Worm (Caenorhabditis elegans) whole organism, L1 larva: ENCODE measurements around the gene C25F9.4.

Experiments
- F16B12.6 ChIP-seq: fragments of 150-350 bp; optimal IDR thresholded peaks from 2 replicates; lab custom pipeline; 2014; ENCODE audit warnings: missing biosample characterization, missing genetic modification characterization
- Y116A8C.19 ChIP-seq: sonication (generic microtip); optimal IDR thresholded peaks from 2 replicates; lab custom pipeline; 2016; ENCODE audit warnings: missing compliant biosample characterization, missing genetic modification characterization, borderline replicate concordance
- aly-2 ChIP-seq: fragments of 150-350 bp; optimal IDR thresholded peaks from 2 replicates; lab custom pipeline; 2014; ENCODE audit warnings: missing biosample characterization, missing genetic modification characterization
- blmp-1 ChIP-seq: fragments of 150-350 bp; optimal IDR thresholded peaks from 2 replicates; lab custom pipeline; 2014; ENCODE audit warnings: missing biosample characterization, missing genetic modification characterization
- ceh-63 ChIP-seq: fragments of 200-800 bp; sonication (Bioruptor generic); optimal IDR thresholded peaks from 2 replicates; lab custom pipeline; 2018; ENCODE audit warnings: mild to moderate bottlenecking, missing genetic modification characterization, missing compliant biosample characterization
- ceh-8 ChIP-seq: fragments of 200-800 bp; sonication (Bioruptor generic); optimal IDR thresholded peaks from 2 replicates; lab custom pipeline; 2018; ENCODE audit warnings: mild to moderate bottlenecking, missing genetic modification characterization, moderate library complexity, missing compliant biosample characterization
- ceh-82 ChIP-seq, 3 experiments: fragments of 150-350 bp in 1 of 3; sonication (generic microtip) in 2 of 3; optimal IDR thresholded peaks; 2 replicates each; lab custom pipeline; 2014 to 2017; ENCODE audit warnings: missing biosample characterization in 3 of 3, missing genetic modification characterization in 3 of 3
- ceh-90 ChIP-seq: sonication (generic microtip); optimal IDR thresholded peaks from 2 replicates; lab custom pipeline; 2016; ENCODE audit warnings: missing genetic modification characterization, missing compliant biosample characterization
- ces-1 ChIP-seq: fragments of 150-350 bp; optimal IDR thresholded peaks from 2 replicates; lab custom pipeline; 2014; ENCODE audit warnings: missing biosample characterization, missing genetic modification reagents, missing genetic modification characterization
- dpl-1 ChIP-seq, 3 experiments: fragments of 150-350 bp in 2 of 3; sonication (generic microtip) in 1 of 3; optimal IDR thresholded peaks; 2 replicates each; lab custom pipeline; 2014 to 2017; ENCODE audit warnings: missing biosample characterization in 3 of 3, missing genetic modification characterization in 3 of 3, missing genetic modification reagents in 3 of 3
- efl-3 ChIP-seq: fragments of 200-800 bp; sonication (Bioruptor generic); optimal IDR thresholded peaks from 2 replicates; lab custom pipeline; 2018; ENCODE audit warnings: mild to moderate bottlenecking, missing genetic modification characterization, missing compliant biosample characterization
- elt-2 ChIP-seq: sonication (generic microtip); optimal IDR thresholded peaks from 2 replicates; lab custom pipeline; 2016; ENCODE audit warnings: missing genetic modification characterization, mild to moderate bottlenecking, inconsistent platforms, missing compliant biosample characterization, missing genetic modification reagents
- ets-5 ChIP-seq: fragments of 200-800 bp; sonication (Bioruptor generic); IDR thresholded peaks from 2 replicates; pipeline ENCODE4 v1.3.6; 2022; ENCODE audit warnings: missing genetic modification characterization, missing compliant biosample characterization
- fkh-10 ChIP-seq: sonication (generic microtip); optimal IDR thresholded peaks from 2 replicates; lab custom pipeline; 2017; ENCODE audit warnings: missing biosample characterization, missing genetic modification reagents, missing genetic modification characterization
- fkh-4 ChIP-seq: sonication (generic microtip); optimal IDR thresholded peaks from 2 replicates; lab custom pipeline; 2016; ENCODE audit warnings: missing compliant biosample characterization, missing genetic modification characterization, borderline replicate concordance
- fkh-8 ChIP-seq: sonication (generic microtip); optimal IDR thresholded peaks from 2 replicates; lab custom pipeline; 2016; ENCODE audit warnings: mild to moderate bottlenecking, missing genetic modification characterization, missing compliant biosample characterization
- fos-1 ChIP-seq: fragments of 150-350 bp; optimal IDR thresholded peaks from 2 replicates; lab custom pipeline; 2014; ENCODE audit warnings: missing biosample characterization, missing genetic modification characterization
- hpl-2 ChIP-seq: fragments of 150-350 bp; optimal IDR thresholded peaks from 2 replicates; lab custom pipeline; 2014; ENCODE audit warnings: missing biosample characterization, missing genetic modification reagents, missing genetic modification characterization
- jun-1 ChIP-seq: fragments of 150-350 bp; optimal IDR thresholded peaks from 2 replicates; lab custom pipeline; 2014; ENCODE audit warnings: missing biosample characterization, missing genetic modification reagents, missing genetic modification characterization
- lin-14 ChIP-seq: fragments of 200-800 bp; sonication (Bioruptor generic); optimal IDR thresholded peaks from 2 replicates; lab custom pipeline; 2018; ENCODE audit warnings: mild to moderate bottlenecking, missing genetic modification characterization, moderate library complexity, missing compliant biosample characterization
- lin-15B ChIP-seq: fragments of 150-350 bp; sonication (generic microtip); optimal IDR thresholded peaks from 3 replicates; lab custom pipeline; 2014; ENCODE audit warnings: missing biosample characterization, missing genetic modification characterization
- lin-35 ChIP-seq, 2 experiments: fragments of 150-350 bp; optimal IDR thresholded peaks; 2 replicates each; lab custom pipeline; 2014; ENCODE audit warnings: missing biosample characterization in 2 of 2, missing genetic modification characterization in 2 of 2, missing genetic modification reagents in 2 of 2
- lin-39 ChIP-seq: fragments of 150-350 bp; optimal IDR thresholded peaks from 2 replicates; lab custom pipeline; 2014; ENCODE audit warnings: missing biosample characterization, missing genetic modification reagents, missing genetic modification characterization
- lsy-2 ChIP-seq, 2 experiments: fragments of 150-350 bp; optimal IDR thresholded peaks; 2 replicates each; lab custom pipeline; 2014; ENCODE audit warnings: missing biosample characterization in 2 of 2, missing genetic modification characterization in 2 of 2
- mab-9 ChIP-seq: fragments of 200-800 bp; sonication (Bioruptor generic); IDR thresholded peaks from 2 replicates; pipeline ENCODE4 v1.3.6; 2022; ENCODE audit warnings: missing genetic modification reagents, missing genetic modification characterization, missing compliant biosample characterization
- mdl-1 ChIP-seq, 2 experiments: fragments of 150-350 bp; optimal IDR thresholded peaks; 2 replicates each; lab custom pipeline; 2014 to 2017; ENCODE audit warnings: missing biosample characterization in 2 of 2, missing genetic modification characterization in 2 of 2, inconsistent platforms in 1 of 2
- mep-1 ChIP-seq: fragments of 150-350 bp; optimal IDR thresholded peaks from 2 replicates; lab custom pipeline; 2014; ENCODE audit warnings: missing biosample characterization, missing genetic modification characterization
- nhr-12 ChIP-seq: sonication (generic microtip); optimal IDR thresholded peaks from 2 replicates; lab custom pipeline; 2017; ENCODE audit warnings: missing biosample characterization, missing genetic modification characterization
- nhr-19 ChIP-seq: fragments of 200-800 bp; sonication (Bioruptor generic); conservative IDR thresholded peaks from 2 replicates; pipeline ENCODE4 v1.3.6; 2022; ENCODE audit warnings: missing genetic modification characterization, missing compliant biosample characterization
- nhr-20 ChIP-seq: sonication (generic microtip); optimal IDR thresholded peaks from 2 replicates; lab custom pipeline; 2016; ENCODE audit warnings: mild to moderate bottlenecking, missing genetic modification characterization, missing compliant biosample characterization
- nhr-28 ChIP-seq: fragments of 150-350 bp; optimal IDR thresholded peaks from 2 replicates; lab custom pipeline; 2014; ENCODE audit warnings: missing biosample characterization, missing genetic modification characterization
- nhr-47 ChIP-seq: sonication (generic microtip); optimal IDR thresholded peaks from 2 replicates; lab custom pipeline; 2016; ENCODE audit warnings: mild to moderate bottlenecking, missing genetic modification characterization, moderate library complexity, missing compliant biosample characterization
- nhr-71 ChIP-seq: sonication (generic microtip); optimal IDR thresholded peaks from 2 replicates; lab custom pipeline; 2016; ENCODE audit warnings: mild to moderate bottlenecking, missing genetic modification characterization, moderate library complexity, missing compliant biosample characterization
- nhr-76 ChIP-seq: sonication (generic microtip); optimal IDR thresholded peaks from 2 replicates; lab custom pipeline; 2017; ENCODE audit warnings: missing biosample characterization, missing genetic modification characterization
- rnt-1 ChIP-seq: sonication (generic microtip); optimal IDR thresholded peaks from 2 replicates; lab custom pipeline; 2016; ENCODE audit warnings: mild to moderate bottlenecking, missing genetic modification characterization, moderate library complexity, missing compliant biosample characterization
- snpc-4 ChIP-seq: fragments of 150-350 bp; optimal IDR thresholded peaks from 2 replicates; lab custom pipeline; 2014; ENCODE audit warnings: missing biosample characterization, missing genetic modification characterization
- snu-23 ChIP-seq: sonication (generic microtip); optimal IDR thresholded peaks from 2 replicates; lab custom pipeline; 2016; ENCODE audit warnings: missing genetic modification characterization, missing compliant biosample characterization
- sox-4 ChIP-seq: sonication (generic microtip); optimal IDR thresholded peaks from 2 replicates; lab custom pipeline; 2016; ENCODE audit warnings: missing genetic modification characterization, missing compliant biosample characterization
- sptf-1 ChIP-seq: fragments of 150-350 bp; optimal IDR thresholded peaks from 2 replicates; lab custom pipeline; 2014; ENCODE audit warnings: missing biosample characterization, missing genetic modification characterization
- swsn-7 ChIP-seq: sonication (generic microtip); optimal IDR thresholded peaks from 2 replicates; lab custom pipeline; 2016; ENCODE audit warnings: missing genetic modification characterization, missing compliant biosample characterization
- unc-130 ChIP-seq: fragments of 150-350 bp; optimal IDR thresholded peaks from 2 replicates; lab custom pipeline; 2017; ENCODE audit warnings: missing biosample characterization, missing genetic modification characterization, inconsistent platforms
- unc-86 ChIP-seq: sonication (generic microtip); optimal IDR thresholded peaks from 2 replicates; lab custom pipeline; 2016; ENCODE audit warnings: missing genetic modification characterization, missing compliant biosample characterization
- unc-98 ChIP-seq: fragments of 200-800 bp; sonication (Bioruptor generic); IDR thresholded peaks from 2 replicates; pipeline ENCODE4 v1.3.6; 2022; ENCODE audit warnings: missing genetic modification characterization, missing compliant biosample characterization
- vab-15 ChIP-seq: sonication (generic microtip); optimal IDR thresholded peaks from 2 replicates; lab custom pipeline; 2017; ENCODE audit warnings: missing genotype, mild to moderate bottlenecking, missing genetic modification characterization, missing compliant biosample characterization
- zip-4 ChIP-seq: fragments of 200-800 bp; sonication (Bioruptor generic); optimal IDR thresholded peaks from 2 replicates; lab custom pipeline; 2018; ENCODE audit warnings: mild to moderate bottlenecking, missing genetic modification characterization, moderate library complexity, missing compliant biosample characterization
- ztf-11 ChIP-seq, 2 experiments: sonication (generic microtip); optimal IDR thresholded peaks; 2 replicates each; lab custom pipeline; 2016 to 2017; ENCODE audit warnings: missing genetic modification characterization in 2 of 2, missing biosample characterization in 1 of 2, missing compliant biosample characterization in 1 of 2

Gene C25F9.4

DNA sequence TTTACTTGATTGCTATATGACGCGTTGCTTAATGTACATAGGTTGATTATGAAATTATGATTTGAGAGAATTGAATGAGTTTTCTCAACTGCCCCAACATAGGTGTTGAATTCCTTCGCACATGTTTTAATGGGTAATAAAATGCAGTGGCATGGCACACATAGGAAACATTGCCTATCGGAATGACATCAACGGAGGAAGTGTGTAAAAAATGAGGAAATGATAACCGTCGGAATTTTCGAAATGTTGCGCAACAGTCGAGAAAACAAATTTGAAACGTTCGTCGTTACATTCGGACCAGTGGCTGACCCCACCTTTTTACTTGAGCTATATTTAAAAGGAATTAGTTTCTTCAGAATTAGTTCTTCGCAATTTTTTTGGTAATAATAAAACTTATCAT, 15.7 kb upstream of the C25F9.4 start:
- TF ChIP-seq fkh-8 (tag; lab: Kevin White, UChicago) = no peak
- TF ChIP-seq unc-98 (GFP tag; lab: Robert Waterston, UW) = no peak
- no peak for TF ChIP-seq ces-1 (GFP tag; lab: Kevin White, UChicago)
- no peak for TF ChIP-seq lin-35 (GFP tag; optimal IDR thresholded peaks at IDR 0.05; lab: Kevin White, UChicago)
- TF ChIP-seq elt-2 (tag; lab: Kevin White, UChicago) = peak; percentile 14

DNA sequence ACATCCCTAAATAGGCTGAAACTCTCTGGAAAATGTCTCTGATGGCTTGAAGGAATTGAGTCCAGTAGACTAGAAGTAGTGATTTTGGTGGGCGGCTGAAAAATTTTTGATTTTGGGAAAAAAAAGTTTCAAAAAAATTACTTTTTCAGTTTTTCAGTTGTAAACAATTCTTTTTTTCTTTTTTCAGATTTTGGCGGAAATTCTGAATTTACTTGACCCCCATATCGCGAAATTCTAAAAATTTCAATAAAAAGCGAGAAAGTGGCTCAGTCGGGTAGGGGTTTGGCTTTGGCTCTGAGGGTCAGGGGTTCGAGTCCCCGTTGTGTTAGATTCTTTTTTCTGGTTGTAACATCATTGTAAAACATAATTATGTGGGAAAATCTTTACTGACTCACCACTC, 14.7 kb upstream of the C25F9.4 start, which contains the start of gene srw-85:
Gene srw-85 (minus strand): TSS at position 101 of the 400 bp plus-strand sequence.
- no peak for TF ChIP-seq ceh-90 (tag; lab: Kevin White, UChicago)
- TF ChIP-seq mab-9 = no peak
- no peak for TF ChIP-seq unc-130
- no peak for TF ChIP-seq mep-1 (tag; lab: Kevin White, UChicago)
- TF ChIP-seq fos-1 (tag; lab: Kevin White, UChicago) = no peak
- no peak for TF ChIP-seq efl-3 (GFP tag; lab: Kevin White, UChicago)
- TF ChIP-seq ceh-82 (tag; optimal IDR thresholded peaks at IDR 0.05; lab: Kevin White, UChicago) = no peak
- TF ChIP-seq lin-15B (tag; lab: Kevin White, UChicago) = no peak

DNA sequence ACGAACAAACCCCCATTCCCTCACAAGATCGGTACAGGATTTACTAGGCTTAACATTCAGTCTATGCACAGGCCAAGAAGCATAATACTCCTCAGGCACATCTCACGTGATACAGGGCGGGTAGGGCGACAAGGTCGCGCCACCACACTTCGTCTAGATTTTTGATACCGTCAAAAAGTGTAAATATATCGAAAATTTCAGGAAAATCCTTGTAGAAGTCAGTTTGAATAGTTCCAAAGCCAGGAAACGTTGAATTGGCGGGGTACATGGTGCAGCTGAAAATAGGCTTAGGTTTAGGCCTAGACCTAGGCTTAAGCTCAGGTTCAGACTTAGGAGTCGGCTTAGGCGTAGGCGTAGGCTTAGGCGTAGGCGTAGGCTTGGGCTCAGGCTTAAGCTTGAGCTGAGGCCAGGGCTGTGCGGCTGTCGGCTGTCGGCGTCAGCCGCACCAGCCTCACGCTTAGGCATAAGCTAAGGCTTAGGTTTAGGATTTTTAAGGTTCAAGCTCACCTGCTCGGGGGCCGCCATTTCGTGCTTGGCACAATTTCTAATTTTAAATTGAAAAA, 14.1 kb upstream of the C25F9.4 start:
- TF ChIP-seq lin-35 (GFP tag; optimal IDR thresholded peaks at IDR 0.05; lab: Kevin White, UChicago) (no peak), nhr-19 (0 out of 2 replicates have a peak, but pooled peaks have one; percentile 6)

DNA sequence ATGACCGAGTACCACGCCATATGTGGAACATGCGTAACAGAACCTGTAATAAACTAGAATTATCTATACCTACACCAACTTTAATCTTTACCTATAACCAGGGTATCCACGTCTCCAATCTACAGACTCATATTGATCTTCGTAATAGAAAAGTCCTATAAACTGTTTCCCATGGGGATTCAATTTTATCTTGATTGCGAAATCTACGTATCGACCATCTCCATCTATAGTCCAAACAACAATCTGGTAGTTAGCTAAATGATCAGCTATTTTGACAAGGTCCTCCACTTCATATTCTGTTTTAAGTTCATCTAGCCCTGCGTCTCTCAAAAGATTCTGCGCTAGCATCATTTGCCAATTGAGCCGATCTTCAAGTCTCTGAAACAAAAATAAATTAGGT, 13.2 kb upstream of the C25F9.4 start:
- TF ChIP-seq ceh-82 (tag; optimal IDR thresholded peaks at IDR 0.05; lab: Kevin White, UChicago) (no peak), unc-86 (tag; lab: Kevin White, UChicago) (no peak), dpl-1 (GFP tag; optimal IDR thresholded peaks at IDR 0.05; lab: Kevin White, UChicago) (no peak), nhr-12 (no peak), rnt-1 (peak; percentile 38), vab-15 (no peak), sptf-1 (tag; lab: Kevin White, UChicago) (no peak), sox-4 (no peak), ets-5 (GFP tag; lab: Robert Waterston, UW) (no peak), nhr-76 (tag; lab: Kevin White, UChicago) (no peak), F16B12.6 (tag; lab: Kevin White, UChicago) (no peak), nhr-19 (peak; percentile 29; the same call in 1 of the 2 replicates), jun-1 (tag; lab: Kevin White, UChicago) (no peak), zip-4 (peak; percentile 19), lin-14 (peak; percentile 73), aly-2 (tag; lab: Kevin White, UChicago) (no peak), ceh-63 (no peak), mdl-1 (tag; optimal IDR thresholded peaks at IDR 0.05; lab: Kevin White, UChicago) (no peak), fkh-4 (tag; lab: Kevin White, UChicago) (no peak), lin-39 (tag; lab: Kevin White, UChicago) (no peak), ceh-8 (GFP tag; lab: Kevin White, UChicago) (no peak), snu-23 (GFP tag; lab: Kevin White, UChicago) (peak; percentile 21), lsy-2 (tag; optimal IDR thresholded peaks at IDR 0.05; lab: Kevin White, UChicago) (peak; percentile 13 to 15), blmp-1 (tag; lab: Kevin White, UChicago) (no peak), snpc-4 (tag; lab: Kevin White, UChicago) (no peak), nhr-28 (tag; lab: Kevin White, UChicago) (no peak), fkh-10 (GFP tag; lab: Kevin White, UChicago) (no peak), unc-130 (no peak), nhr-71 (tag; lab: Kevin White, UChicago) (peak; percentile 36), nhr-47 (tag; lab: Kevin White, UChicago) (no peak), swsn-7 (tag; lab: Kevin White, UChicago) (no peak), Y116A8C.19 (tag; lab: Kevin White, UChicago) (no peak), ztf-11 (tag; optimal IDR thresholded peaks at IDR 0.05; lab: Kevin White, UChicago) (no peak), nhr-20 (tag; lab: Kevin White, UChicago) (peak; percentile 61), hpl-2 (no peak), fos-1 (tag; lab: Kevin White, UChicago) (no peak)
